Worm (Caenorhabditis elegans) whole organism, young adult: Measurements from ENCODE around the gene tomm-70.

Experiments
- B0019.2 ChIP-seq: fragments of 200-800 bp; sonication (Bioruptor generic); conservative IDR thresholded peaks from 2 replicates; pipeline ENCODE4 v1.3.6; 2022; ENCODE audit warnings: missing genetic modification reagents, missing genetic modification characterization, missing compliant biosample characterization
- B0261.1 ChIP-seq: sonication (generic microtip); optimal IDR thresholded peaks from 2 replicates; lab custom pipeline; 2016; ENCODE audit warnings: mild to moderate bottlenecking, missing genetic modification characterization, moderate library complexity, missing compliant biosample characterization
- C06A6.2 ChIP-seq: fragments of 200-800 bp; sonication (Bioruptor generic); conservative IDR thresholded peaks from 2 replicates; pipeline ENCODE4 v1.3.6; 2022; ENCODE audit warnings: missing genetic modification characterization, missing compliant biosample characterization
- F23B12.7 ChIP-seq: sonication (generic microtip); optimal IDR thresholded peaks from 2 replicates; lab custom pipeline; 2017; ENCODE audit warnings: missing genetic modification characterization, mild to moderate bottlenecking, missing compliant biosample characterization, antibody characterized with exemption, moderate library complexity; ENCODE audit not compliant: insufficient read depth
- F33H1.4 ChIP-seq: fragments of 200-800 bp; sonication (Bioruptor generic); IDR thresholded peaks from 2 replicates; pipeline ENCODE4 v1.3.6; 2022; ENCODE audit warnings: missing genetic modification reagents, missing genetic modification characterization, missing compliant biosample characterization
- F37B4.10 ChIP-seq: fragments of 200-800 bp; sonication (Bioruptor generic); IDR thresholded peaks from 2 replicates; pipeline ENCODE4 v1.3.6; 2022; ENCODE audit warnings: missing genetic modification characterization, missing compliant biosample characterization
- F55B11.4 ChIP-seq: sonication (generic microtip); optimal IDR thresholded peaks from 2 replicates; lab custom pipeline; 2016; ENCODE audit warnings: missing compliant biosample characterization, missing genetic modification characterization, borderline replicate concordance; ENCODE audit not compliant: insufficient read depth
- F57A8.1 ChIP-seq: fragments of 200-800 bp; sonication (Bioruptor generic); optimal IDR thresholded peaks from 2 replicates; lab custom pipeline; 2018; ENCODE audit warnings: mild to moderate bottlenecking, missing genetic modification characterization, moderate library complexity, missing compliant biosample characterization
- K11D2.4 ChIP-seq: fragments of 200-800 bp; sonication (Bioruptor generic); IDR thresholded peaks from 2 replicates; pipeline ENCODE4 v1.3.6; 2022; ENCODE audit warnings: missing genetic modification reagents, missing genetic modification characterization, missing compliant biosample characterization
- K12H6.12 ChIP-seq: fragments of 200-800 bp; sonication (Bioruptor generic); optimal IDR thresholded peaks from 2 replicates; lab custom pipeline; 2018; ENCODE audit warnings: mild to moderate bottlenecking, missing genetic modification characterization, missing compliant biosample characterization
- Y53F4B.3 ChIP-seq: fragments of 200-800 bp; sonication (Bioruptor generic); IDR thresholded peaks from 2 replicates; pipeline ENCODE4 v1.3.6; 2022; ENCODE audit warnings: missing genetic modification reagents, missing genetic modification characterization, missing compliant biosample characterization
- Y79H2A.3 ChIP-seq: fragments of 200-800 bp; sonication (Bioruptor generic); conservative IDR thresholded peaks from 2 replicates; pipeline ENCODE4 v1.3.6; 2022; ENCODE audit warnings: missing genetic modification reagents, missing genetic modification characterization, missing compliant biosample characterization
- athp-1 ChIP-seq: sonication (generic microtip); optimal IDR thresholded peaks from 2 replicates; lab custom pipeline; 2017; ENCODE audit warnings: mild to moderate bottlenecking, missing genetic modification characterization, missing compliant biosample characterization
- attf-5 ChIP-seq: fragments of 200-800 bp; sonication (Bioruptor generic); optimal IDR thresholded peaks from 2 replicates; lab custom pipeline; 2018; ENCODE audit warnings: mild to moderate bottlenecking, missing genetic modification characterization, missing compliant biosample characterization
- cebp-1 ChIP-seq, 2 experiments: fragments of 200-800 bp in 1 of 2; sonication (Bioruptor generic) in 1 of 2; sonication (generic microtip) in 1 of 2; IDR thresholded peaks in 1 of 2; optimal IDR thresholded peaks in 1 of 2; 2 replicates each; pipeline versions ENCODE4 v1.3.6 to Lab custom; 2017 to 2022; ENCODE audit warnings: missing compliant biosample characterization in 2 of 2, missing genetic modification characterization in 2 of 2, mild to moderate bottlenecking in 1 of 2, missing genetic modification reagents in 1 of 2, moderate library complexity in 1 of 2
- cebp-2 ChIP-seq: fragments of 200-800 bp; sonication (Bioruptor generic); IDR thresholded peaks from 2 replicates; pipeline ENCODE4 v1.3.6; 2022; ENCODE audit warnings: missing genetic modification characterization, missing compliant biosample characterization
- ceh-27 ChIP-seq: fragments of 200-800 bp; sonication (Bioruptor generic); optimal IDR thresholded peaks from 2 replicates; lab custom pipeline; 2018; ENCODE audit warnings: mild to moderate bottlenecking, missing genetic modification characterization, moderate library complexity, missing compliant biosample characterization
- ceh-91 ChIP-seq: fragments of 200-800 bp; sonication (Bioruptor generic); IDR thresholded peaks from 2 replicates; pipeline ENCODE4 v1.3.6; 2022; ENCODE audit warnings: missing genetic modification reagents, missing genetic modification characterization, missing compliant biosample characterization
- dox-1 ChIP-seq: fragments of 200-800 bp; sonication (Bioruptor generic); IDR thresholded peaks from 2 replicates; pipeline ENCODE4 v1.3.6; 2022; ENCODE audit warnings: missing genetic modification reagents, missing genetic modification characterization, missing compliant biosample characterization
- dpl-1 ChIP-seq: fragments of 150-350 bp; optimal IDR thresholded peaks from 2 replicates; lab custom pipeline; 2014; ENCODE audit warnings: missing biosample characterization, missing genetic modification reagents, missing genetic modification characterization
- efl-1 ChIP-seq: fragments of 150-350 bp; optimal IDR thresholded peaks from 2 replicates; lab custom pipeline; 2014; ENCODE audit warnings: missing biosample characterization, missing genetic modification reagents, missing genetic modification characterization
- egl-44 ChIP-seq: fragments of 200-800 bp; sonication (Bioruptor generic); IDR thresholded peaks from 2 replicates; pipeline ENCODE4 v1.3.6; 2022; ENCODE audit warnings: missing genetic modification reagents, missing genetic modification characterization, missing compliant biosample characterization
- egrh-3 ChIP-seq: fragments of 200-800 bp; sonication (Bioruptor generic); IDR thresholded peaks from 2 replicates; pipeline ENCODE4 v1.3.6; 2022; ENCODE audit warnings: missing genetic modification reagents, missing genetic modification characterization, missing compliant biosample characterization
- ekl-4 ChIP-seq: fragments of 200-800 bp; sonication (Bioruptor generic); IDR thresholded peaks from 2 replicates; pipeline ENCODE4 v1.3.6; 2022; ENCODE audit warnings: missing genetic modification reagents, missing genetic modification characterization, missing compliant biosample characterization
- fkh-3 ChIP-seq: sonication (generic microtip); optimal IDR thresholded peaks from 2 replicates; lab custom pipeline; 2016; ENCODE audit warnings: mild to moderate bottlenecking, missing genetic modification characterization, missing compliant biosample characterization
- hmg-1.2 ChIP-seq: fragments of 200-800 bp; sonication (Bioruptor generic); IDR thresholded peaks from 2 replicates; pipeline ENCODE4 v1.3.6; 2022; ENCODE audit warnings: missing genetic modification reagents, missing genetic modification characterization, missing compliant biosample characterization
- hmg-20 ChIP-seq: fragments of 200-800 bp; sonication (Bioruptor generic); IDR thresholded peaks from 2 replicates; pipeline ENCODE4 v1.3.6; 2022; ENCODE audit warnings: missing genetic modification reagents, missing genetic modification characterization, missing compliant biosample characterization
- hsf-1 ChIP-seq: fragments of 200-800 bp; sonication (Bioruptor generic); IDR thresholded peaks from 2 replicates; pipeline ENCODE4 v1.3.6; 2022; ENCODE audit warnings: missing genetic modification reagents, missing genetic modification characterization, missing compliant biosample characterization
- let-607 ChIP-seq, 2 experiments: fragments of 200-800 bp in 1 of 2; sonication (Bioruptor generic) in 1 of 2; sonication (generic microtip) in 1 of 2; optimal IDR thresholded peaks; 2 replicates each; lab custom pipeline; 2016 to 2018; ENCODE audit warnings: mild to moderate bottlenecking in 2 of 2, missing compliant biosample characterization in 2 of 2, missing genetic modification characterization in 2 of 2, moderate library complexity in 2 of 2, missing genotype in 1 of 2
- lin-35 ChIP-seq, 3 experiments: fragments of 150-350 bp in 2 of 3; sonication (generic microtip) in 1 of 3; optimal IDR thresholded peaks; 2 replicates each; lab custom pipeline; 2014 to 2018; ENCODE audit warnings: missing biosample characterization in 3 of 3, missing genetic modification characterization in 3 of 3, missing genetic modification reagents in 3 of 3
- lin-40 ChIP-seq: sonication (generic microtip); optimal IDR thresholded peaks from 2 replicates; lab custom pipeline; 2016; ENCODE audit warnings: missing genetic modification characterization, mild to moderate bottlenecking, missing compliant biosample characterization, missing genotype, missing genetic modification reagents
- nfya-1 ChIP-seq: sonication (generic microtip); optimal IDR thresholded peaks from 2 replicates; lab custom pipeline; 2017; ENCODE audit warnings: antibody characterized with exemption, missing compliant biosample characterization, missing genetic modification characterization, borderline replicate concordance; ENCODE audit not compliant: insufficient read depth
- nfyb-1 ChIP-seq: fragments of 200-800 bp; sonication (Bioruptor generic); IDR thresholded peaks from 2 replicates; pipeline ENCODE4 v1.3.6; 2022; ENCODE audit warnings: missing genetic modification reagents, missing genetic modification characterization, missing compliant biosample characterization
- nhr-179 ChIP-seq: sonication (generic microtip); optimal IDR thresholded peaks from 2 replicates; lab custom pipeline; 2016; ENCODE audit warnings: mild to moderate bottlenecking, missing genetic modification characterization, missing compliant biosample characterization
- nhr-27 ChIP-seq: fragments of 200-800 bp; sonication (Bioruptor generic); optimal IDR thresholded peaks from 2 replicates; lab custom pipeline; 2018; ENCODE audit warnings: mild to moderate bottlenecking, missing genetic modification characterization, moderate library complexity, missing compliant biosample characterization
- nhr-80 ChIP-seq: sonication (generic microtip); optimal IDR thresholded peaks from 2 replicates; lab custom pipeline; 2016; ENCODE audit warnings: missing genetic modification characterization, missing compliant biosample characterization
- somi-1 ChIP-seq: fragments of 200-800 bp; sonication (Bioruptor generic); optimal IDR thresholded peaks from 2 replicates; lab custom pipeline; 2018; ENCODE audit warnings: mild to moderate bottlenecking, missing genetic modification characterization, missing compliant biosample characterization
- tbp1 ChIP-seq: fragments of 200-800 bp; sonication (Bioruptor generic); optimal IDR thresholded peaks from 2 replicates; lab custom pipeline; 2018; ENCODE audit warnings: mild to moderate bottlenecking, missing genetic modification characterization, missing compliant biosample characterization
- tbx-9 ChIP-seq: sonication (generic microtip); optimal IDR thresholded peaks from 2 replicates; lab custom pipeline; 2016; ENCODE audit warnings: borderline replicate concordance, missing genetic modification characterization, inconsistent platforms, missing compliant biosample characterization
- unc-130 ChIP-seq: sonication (generic microtip); optimal IDR thresholded peaks from 2 replicates; lab custom pipeline; 2016; ENCODE audit warnings: missing genetic modification reagents, missing genetic modification characterization, missing compliant biosample characterization
- ztf-26 ChIP-seq: sonication (generic microtip); optimal IDR thresholded peaks from 2 replicates; lab custom pipeline; 2017; ENCODE audit warnings: missing genetic modification characterization, missing compliant biosample characterization
- ztf-28 ChIP-seq: fragments of 200-800 bp; sonication (Bioruptor generic); IDR thresholded peaks from 2 replicates; pipeline ENCODE4 v1.3.6; 2022; ENCODE audit warnings: missing genetic modification reagents, missing genetic modification characterization, missing compliant biosample characterization
- ztf-3 ChIP-seq: fragments of 200-800 bp; sonication (Bioruptor generic); optimal IDR thresholded peaks from 2 replicates; lab custom pipeline; 2018; ENCODE audit warnings: mild to moderate bottlenecking, missing genetic modification characterization, missing compliant biosample characterization
- ztf-6 ChIP-seq: fragments of 200-800 bp; sonication (Bioruptor generic); IDR thresholded peaks from 2 replicates; pipeline ENCODE4 v1.3.6; 2022; ENCODE audit warnings: missing genetic modification reagents, missing genetic modification characterization, missing compliant biosample characterization

Gene tomm-70

DNA sequence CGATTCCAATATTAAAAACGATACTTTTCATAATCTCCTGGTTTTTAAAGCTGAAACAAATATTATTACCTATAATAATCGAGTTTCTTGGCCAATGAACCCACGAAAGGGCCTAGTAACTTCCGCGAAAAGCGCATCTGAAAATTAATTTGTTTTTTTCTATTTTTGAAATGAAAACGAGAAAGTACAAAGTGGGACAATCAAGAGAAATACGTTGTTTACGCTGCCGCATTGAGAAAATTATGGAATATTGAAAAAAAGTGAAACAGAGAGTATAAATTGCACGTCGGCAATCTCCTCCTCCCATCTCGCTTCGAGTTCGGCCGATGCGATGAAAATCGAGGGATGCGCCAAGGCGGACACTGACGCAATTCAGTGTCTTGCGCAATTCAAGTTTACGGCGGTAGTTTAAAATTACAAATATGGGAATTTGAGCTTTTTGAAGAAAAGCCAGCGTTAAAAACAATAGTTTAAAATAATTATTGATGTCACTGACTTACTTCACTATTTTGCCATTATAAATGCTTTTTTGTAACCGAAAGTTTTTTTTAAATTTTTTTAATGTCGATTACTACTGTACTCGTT is 13.2 kb downstream of the tomm-70 start, which contains the start of gene pdhk-2 (continued):
- TF ChIP-seq Y79H2A.3 (GFP tag; lab: Robert Waterston, UW) (0 out of 2 replicates have a peak, but pooled peaks have one; percentile 45), B0261.1 (peak; percentile 18), ztf-3 (GFP tag; lab: Kevin White, UChicago) (no peak), fkh-3 (tag; lab: Kevin White, UChicago) (no peak), athp-1 (tag; lab: Kevin White, UChicago) (peak; percentile 71), hsf-1 (GFP tag; lab: Robert Waterston, UW) (peak; percentile 70), F23B12.7 (peak; percentile 82), egl-44 (GFP tag; lab: Robert Waterston, UW) (no peak), tbp1 (GFP tag; lab: Kevin White, UChicago) (peak; percentile 74), hmg-20 (GFP tag; lab: Robert Waterston, UW) (peak; percentile 75; the same call in 1 of the 2 replicates), B0019.2 (GFP tag; lab: Robert Waterston, UW) (no peak), Y53F4B.3 (GFP tag; lab: Robert Waterston, UW) (0 out of 2 replicates have a peak, but pooled peaks have one; percentile 24), nhr-179 (tag; lab: Kevin White, UChicago) (no peak), efl-1 (GFP tag; lab: Kevin White, UChicago) (peak; percentile 92), cebp-2 (GFP tag; lab: Robert Waterston, UW) (no peak), dpl-1 (GFP tag; lab: Kevin White, UChicago) (peak; percentile 96), tbx-9 (tag; lab: Kevin White, UChicago) (no peak), ztf-28 (GFP tag; lab: Robert Waterston, UW) (no peak), egrh-3 (GFP tag; lab: Robert Waterston, UW) (no peak), ceh-91 (GFP tag; lab: Robert Waterston, UW) (peak; percentile 68), nfyb-1 (peak; percentile 82), K12H6.12 (peak; percentile 70), nhr-27 (no peak), let-607 (tag; optimal IDR thresholded peaks at IDR 0.05; lab: Kevin White, UChicago) (peak; percentile 39 to 71), lin-35 (GFP tag; optimal IDR thresholded peaks at IDR 0.05; lab: Kevin White, UChicago) (peak; percentile 85 to 98 (median 89)), F55B11.4 (tag; lab: Kevin White, UChicago) (no peak), ztf-6 (GFP tag; lab: Robert Waterston, UW) (no peak), nfya-1 (tag; lab: Kevin White, UChicago) (no peak), unc-130 (peak; percentile 64), F33H1.4 (GFP tag; lab: Robert Waterston, UW) (peak; percentile 78)

DNA sequence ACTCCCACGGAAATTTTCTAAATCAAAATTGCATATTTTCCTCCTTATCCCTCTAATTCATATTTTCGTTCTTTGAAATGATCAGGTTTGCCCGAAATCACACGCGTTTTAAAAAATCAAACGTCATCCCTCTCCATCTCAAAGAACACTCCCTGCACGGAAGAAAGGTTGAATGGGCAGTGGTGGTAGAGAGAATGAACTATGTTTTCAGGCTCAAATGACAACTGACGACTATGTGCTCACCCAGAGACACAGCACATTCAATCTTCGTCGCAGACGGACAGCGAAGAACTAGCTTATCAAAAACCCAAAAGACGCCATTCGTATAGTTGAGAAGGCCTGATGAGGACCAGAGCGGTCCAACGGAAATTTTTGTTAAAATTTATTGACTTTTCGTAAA is 14.8 kb downstream of the tomm-70 start:
- TF ChIP-seq F37B4.10 (GFP tag; lab: Robert Waterston, UW) (0 out of 2 replicates have a peak, but pooled peaks have one; percentile 46), C06A6.2 (GFP tag; lab: Robert Waterston, UW) (no peak)

DNA sequence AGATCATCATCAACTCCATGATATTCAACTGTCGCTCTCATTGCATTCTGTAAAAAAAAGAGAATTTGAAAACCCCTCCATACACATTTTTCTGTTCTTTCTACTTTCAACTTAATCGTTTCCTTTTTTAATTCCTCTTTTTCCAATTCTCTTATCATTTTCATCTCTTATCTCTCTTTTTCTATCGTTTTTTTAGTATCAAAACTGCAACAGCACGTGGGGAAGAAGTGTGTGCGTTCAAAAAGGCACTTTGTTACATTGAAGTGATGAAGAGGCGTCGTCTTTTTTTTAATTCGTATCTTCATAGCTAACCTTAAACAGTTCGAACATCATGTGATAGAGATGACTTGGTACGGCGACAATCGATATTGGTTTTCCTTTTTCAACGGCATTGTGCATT is 15.4 kb downstream of the tomm-70 start:
- TF ChIP-seq cebp-1 (GFP tag; IDR thresholded peaks at IDR 0.05; lab: Robert Waterston, UW) (no peak), cebp-1 (tag; optimal IDR thresholded peaks at IDR 0.05; lab: Kevin White, UChicago) (peak; percentile 47), ceh-27 (no peak), ztf-26 (tag; lab: Kevin White, UChicago) (peak; percentile 83), let-607 (tag; optimal IDR thresholded peaks at IDR 0.05; lab: Kevin White, UChicago) (peak in 1 of 2 experiments; percentile 45), ekl-4 (GFP tag; lab: Robert Waterston, UW) (0 out of 2 replicates have a peak, but pooled peaks have one; percentile 28), K11D2.4 (GFP tag; lab: Robert Waterston, UW) (0 out of 2 replicates have a peak, but pooled peaks have one; percentile 15), ztf-6 (GFP tag; lab: Robert Waterston, UW) (no peak), lin-40 (tag; lab: Kevin White, UChicago) (peak; percentile 64), nhr-80 (tag; lab: Kevin White, UChicago) (peak; percentile 89), dox-1 (GFP tag; lab: Robert Waterston, UW) (peak; percentile 35; the same call in 1 of the 2 replicates), hmg-1.2 (GFP tag; lab: Robert Waterston, UW) (peak; percentile 23; the same call in 1 of the 2 replicates), F57A8.1 (GFP tag; lab: Kevin White, UChicago) (no peak), F23B12.7 (peak; percentile 40), somi-1 (peak; percentile 73), attf-5 (peak; percentile 44), tbp1 (GFP tag; lab: Kevin White, UChicago) (peak; percentile 30)
